Fruit fly (Drosophila melanogaster): ENCODE measurements around the gene CG6126.

DNA sequence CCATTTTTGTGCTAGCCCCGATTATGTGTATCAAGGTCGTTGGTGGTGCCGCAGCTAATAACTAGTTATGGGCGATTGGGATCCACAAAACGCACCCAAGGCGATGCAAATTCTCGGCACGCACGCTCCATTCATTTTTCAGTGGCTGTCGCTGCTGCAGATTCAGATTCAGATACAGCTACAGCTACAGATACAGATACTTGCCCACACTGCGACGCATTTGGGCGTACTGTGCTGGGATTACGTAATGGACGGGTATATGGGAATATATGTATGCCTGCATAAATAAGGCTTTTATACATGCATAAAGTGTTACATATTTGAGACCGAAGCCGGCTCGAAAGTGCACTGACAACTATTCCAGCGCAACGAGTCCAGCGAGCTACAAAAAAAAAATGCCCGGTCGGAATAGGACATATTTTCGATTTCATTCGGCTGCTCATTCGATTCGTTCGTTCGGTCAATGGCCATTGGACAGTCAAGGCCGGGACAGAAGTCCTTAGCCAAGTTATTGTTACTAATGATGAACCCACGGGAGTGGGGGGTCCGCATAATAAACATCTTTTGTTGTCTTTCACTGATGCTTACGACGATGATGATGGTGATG, 20.5 kb downstream of the CG6126 start:
- no peak for TF ChIP-seq CG8478 (optimal IDR thresholded peaks at IDR 0.05)
- TF ChIP-seq CTCF (optimal IDR thresholded peaks at IDR 0.05), result no peak

Measured in S2 (cell line).